Fruit fly (Drosophila melanogaster): ENCODE data around the gene CG14658.
A peak's percentile ranks its signal among the peaks of the same experiment; 100 is the strongest.

The CG14658 gene

DNA sequence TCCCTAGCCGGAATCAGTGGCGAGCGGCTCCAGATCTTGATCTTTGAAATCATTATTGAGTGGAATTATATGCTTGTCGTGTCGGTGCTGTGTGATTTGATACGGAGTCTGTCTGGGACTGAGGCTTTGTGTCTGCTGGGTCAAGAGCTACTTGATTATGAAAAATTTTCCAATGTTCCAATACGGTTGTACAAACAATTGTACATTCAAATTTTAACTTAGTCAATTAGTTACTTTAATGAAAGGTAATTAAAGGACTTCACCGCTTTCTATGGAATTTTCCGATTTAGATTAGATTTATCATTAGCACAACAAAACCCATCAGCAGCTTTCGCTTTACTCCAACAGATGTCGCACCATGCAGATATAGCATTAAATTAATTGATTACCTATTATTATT lies at the start of gene CG14658:
TSS of gene CG14658 (minus strand) at position 101 of the 400 bp plus-strand sequence.
- no peak for TF ChIP-seq Mio (GFP tag; optimal IDR thresholded peaks at IDR 0.05)
- no peak for TF ChIP-seq CG32264 (GFP tag; optimal IDR thresholded peaks at IDR 0.05)
- TF ChIP-seq lola (GFP tag; optimal IDR thresholded peaks at IDR 0.05): no peak
- no peak for TF ChIP-seq sage (GFP tag; optimal IDR thresholded peaks at IDR 0.05)
- TF ChIP-seq rgr (GFP tag; optimal IDR thresholded peaks at IDR 0.05): no peak
- TF ChIP-seq N (GFP tag; optimal IDR thresholded peaks at IDR 0.05): no peak

DNA sequence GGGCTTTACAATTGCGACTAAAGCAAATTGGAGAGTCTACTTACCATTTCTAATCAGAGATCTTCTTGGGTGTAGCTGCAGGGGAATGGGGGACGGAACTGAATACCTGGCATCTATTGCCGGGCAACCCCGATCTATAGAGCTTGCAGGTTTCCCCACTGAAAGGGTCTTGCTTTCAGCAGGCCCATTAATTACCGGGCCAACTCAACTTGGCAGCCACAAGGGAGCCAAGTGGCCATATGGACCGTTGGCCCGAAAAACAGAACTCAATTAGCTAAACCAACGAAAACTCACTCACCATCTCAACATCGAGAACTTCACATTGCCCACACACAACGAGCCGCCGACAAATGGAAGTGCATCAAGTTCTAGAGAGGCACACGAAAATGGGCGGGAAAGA lies 48.1 kb upstream of the CG14658 start, which contains the start of gene laf:
TSS of gene laf (minus strand) at position 101 of the 400 bp plus-strand sequence.
- TF ChIP-seq brk (GFP tag; optimal IDR thresholded peaks at IDR 0.05) (no peak), usp (GFP tag; optimal IDR thresholded peaks at IDR 0.05) (no peak), jim (GFP tag; optimal IDR thresholded peaks at IDR 0.05) (no peak), OdsH (GFP tag; optimal IDR thresholded peaks at IDR 0.05) (no peak), Hr78 (GFP tag; optimal IDR thresholded peaks at IDR 0.05) (no peak), h (GFP tag; optimal IDR thresholded peaks at IDR 0.05) (no peak), Sp1 (GFP tag; optimal IDR thresholded peaks at IDR 0.05) (no peak), Jra (GFP tag; optimal IDR thresholded peaks at IDR 0.05) (no peak), CG9705 (GFP tag; optimal IDR thresholded peaks at IDR 0.05) (no peak), Dfd (GFP tag; optimal IDR thresholded peaks at IDR 0.05) (no peak), CG32264 (GFP tag; optimal IDR thresholded peaks at IDR 0.05) (no peak), fru (GFP tag; optimal IDR thresholded peaks at IDR 0.05) (no peak), dsf (GFP tag; optimal IDR thresholded peaks at IDR 0.05; ENCODE audit: borderline replicate concordance) (no peak)

DNA sequence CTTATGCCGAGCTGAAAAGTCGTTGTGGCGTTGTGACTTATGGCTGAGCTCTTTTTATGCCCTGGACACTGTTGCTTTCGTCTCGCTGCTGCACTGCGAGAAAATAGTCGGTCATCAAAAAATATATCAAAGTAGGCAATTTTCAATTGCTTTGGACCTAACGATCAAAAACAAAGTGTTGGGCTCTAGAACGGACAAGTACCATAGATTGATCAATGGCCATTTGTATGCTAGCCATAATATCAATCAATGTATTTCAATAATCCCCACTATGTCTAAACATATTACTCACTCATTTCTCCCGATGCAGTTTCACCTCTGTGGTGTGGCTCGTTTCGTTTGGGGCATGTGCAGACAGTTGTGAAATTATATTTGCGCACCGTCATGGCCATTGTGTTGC lies 43.4 kb upstream of the CG14658 start:
- no peak for TF ChIP-seq Mio (GFP tag; optimal IDR thresholded peaks at IDR 0.05)
- no peak for TF ChIP-seq Dfd (GFP tag; optimal IDR thresholded peaks at IDR 0.05)
- TF ChIP-seq dmrt93B (GFP tag; optimal IDR thresholded peaks at IDR 0.05): peak; percentile 35
- TF ChIP-seq br (GFP tag; optimal IDR thresholded peaks at IDR 0.05): peak; percentile 79
- TF ChIP-seq rgr (GFP tag; optimal IDR thresholded peaks at IDR 0.05): peak; percentile 69
- TF ChIP-seq Sp1 (GFP tag; optimal IDR thresholded peaks at IDR 0.05): peak; percentile 69
- TF ChIP-seq h (GFP tag; optimal IDR thresholded peaks at IDR 0.05): peak; percentile 79
- no peak for TF ChIP-seq Hr83 (GFP tag; optimal IDR thresholded peaks at IDR 0.05; ENCODE audit: poor library complexity, severe bottlenecking)
- TF ChIP-seq ey (GFP tag; optimal IDR thresholded peaks at IDR 0.05): peak; percentile 78
- TF ChIP-seq brk (GFP tag; optimal IDR thresholded peaks at IDR 0.05): no peak
- TF ChIP-seq woc (GFP tag; optimal IDR thresholded peaks at IDR 0.05): peak; percentile 67
- TF ChIP-seq HLH106 (tag; optimal IDR thresholded peaks at IDR 0.05): peak; percentile 70
- TF ChIP-seq jim (GFP tag; optimal IDR thresholded peaks at IDR 0.05): no peak
- TF ChIP-seq CG32264 (GFP tag; optimal IDR thresholded peaks at IDR 0.05): peak; percentile 31
- peak; percentile 16 for TF ChIP-seq sage (GFP tag; optimal IDR thresholded peaks at IDR 0.05)
- TF ChIP-seq OdsH (GFP tag; optimal IDR thresholded peaks at IDR 0.05): peak; percentile 73
- peak; percentile 22 for TF ChIP-seq CG9705 (GFP tag; optimal IDR thresholded peaks at IDR 0.05)
- TF ChIP-seq Hr78 (GFP tag; optimal IDR thresholded peaks at IDR 0.05): no peak
- peak; percentile 61 for TF ChIP-seq psq (GFP tag; optimal IDR thresholded peaks at IDR 0.05)
- no peak for TF ChIP-seq lola (GFP tag; optimal IDR thresholded peaks at IDR 0.05)
- TF ChIP-seq Myc (optimal IDR thresholded peaks at IDR 0.05): no peak
- peak in 1 of 2 experiments; percentile 75 for TF ChIP-seq foxo (GFP tag; optimal IDR thresholded peaks at IDR 0.05)
- TF ChIP-seq Hnf4 (GFP tag; optimal IDR thresholded peaks at IDR 0.05): no peak
- peak; percentile 84 for TF ChIP-seq fru (GFP tag; optimal IDR thresholded peaks at IDR 0.05)
- no peak for TF ChIP-seq CrebA (GFP tag; optimal IDR thresholded peaks at IDR 0.05; ENCODE audit: borderline replicate concordance)
- no peak for TF ChIP-seq pan (optimal IDR thresholded peaks at IDR 0.05)

DNA sequence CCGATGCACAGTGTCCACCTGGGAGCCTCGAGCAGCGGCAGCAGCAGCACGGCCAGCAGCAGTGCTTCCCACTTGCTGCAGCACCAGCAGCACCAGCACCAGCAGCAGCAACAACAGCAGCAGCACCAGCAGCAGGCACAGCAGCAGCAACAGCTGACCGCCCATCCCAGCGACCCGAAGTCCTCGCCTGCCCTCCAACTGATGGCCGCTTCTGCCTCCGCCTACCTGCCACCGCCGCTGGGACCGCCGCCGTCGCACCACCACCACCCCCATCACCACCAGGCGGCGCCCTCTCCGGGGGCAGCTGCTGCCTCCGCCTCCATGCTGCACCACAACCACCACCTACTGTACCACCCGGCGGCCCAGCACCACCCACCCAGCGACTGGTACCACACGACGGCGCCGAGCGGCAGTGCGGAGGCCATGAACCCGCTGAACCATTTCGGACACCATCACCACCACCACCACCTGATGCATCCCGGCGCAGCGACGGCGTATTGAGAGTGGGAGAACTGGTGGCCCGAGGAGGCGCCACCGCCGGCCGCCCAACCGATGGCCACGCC lies 38.4 kb upstream of the CG14658 start:
- TF ChIP-seq CG9705 (GFP tag; optimal IDR thresholded peaks at IDR 0.05) (no peak), dmrt93B (GFP tag; optimal IDR thresholded peaks at IDR 0.05) (no peak), CG32264 (GFP tag; optimal IDR thresholded peaks at IDR 0.05) (no peak), Dfd (GFP tag; optimal IDR thresholded peaks at IDR 0.05) (peak; percentile 95), Hnf4 (GFP tag; optimal IDR thresholded peaks at IDR 0.05) (no peak), pan (optimal IDR thresholded peaks at IDR 0.05) (no peak)

DNA sequence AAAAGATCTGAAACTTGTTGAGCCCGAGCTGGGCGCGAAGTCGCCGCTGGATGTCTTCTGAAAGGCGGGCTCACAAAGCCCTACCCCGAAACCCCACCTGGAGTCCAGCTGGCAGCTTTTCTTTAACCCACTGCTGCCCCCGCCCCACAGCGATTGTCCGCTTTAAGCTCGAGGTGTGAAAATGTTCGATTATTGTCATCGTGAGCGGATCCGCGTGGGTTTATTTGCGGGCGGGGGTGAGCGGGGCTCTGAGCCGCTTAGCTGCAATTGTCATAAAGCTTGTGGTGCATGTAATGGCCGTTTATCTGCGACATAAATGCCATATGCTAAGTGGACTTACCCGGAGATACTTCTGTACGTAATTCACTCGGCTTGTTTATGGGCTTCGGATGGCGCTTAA lies 36.6 kb upstream of the CG14658 start:
- no peak for TF ChIP-seq Myc (optimal IDR thresholded peaks at IDR 0.05)
- no peak for TF ChIP-seq dmrt93B (GFP tag; optimal IDR thresholded peaks at IDR 0.05)
- no peak for TF ChIP-seq Dif (GFP tag; optimal IDR thresholded peaks at IDR 0.05; ENCODE audit: partially characterized antibody)
- no peak for TF ChIP-seq Vsx2 (GFP tag; optimal IDR thresholded peaks at IDR 0.05; ENCODE audit: partially characterized antibody)
- no peak for TF ChIP-seq foxo (GFP tag; optimal IDR thresholded peaks at IDR 0.05)
- TF ChIP-seq br (GFP tag; optimal IDR thresholded peaks at IDR 0.05): no peak
- no peak for TF ChIP-seq Dfd (GFP tag; optimal IDR thresholded peaks at IDR 0.05)
- no peak for TF ChIP-seq CG9705 (GFP tag; optimal IDR thresholded peaks at IDR 0.05)
- TF ChIP-seq Mio (GFP tag; optimal IDR thresholded peaks at IDR 0.05): no peak
- TF ChIP-seq jim (GFP tag; optimal IDR thresholded peaks at IDR 0.05): no peak
- no peak for TF ChIP-seq psq (GFP tag; optimal IDR thresholded peaks at IDR 0.05)
- no peak for TF ChIP-seq OdsH (GFP tag; optimal IDR thresholded peaks at IDR 0.05)
- no peak for TF ChIP-seq CG32264 (GFP tag; optimal IDR thresholded peaks at IDR 0.05)
- no peak for TF ChIP-seq brk (GFP tag; optimal IDR thresholded peaks at IDR 0.05)
- TF ChIP-seq CrebA (GFP tag; optimal IDR thresholded peaks at IDR 0.05; ENCODE audit: borderline replicate concordance): no peak

All from whole organism, wandering third instar larva.